Worm (Caenorhabditis elegans) whole organism, L2 larva: ENCODE measurements around the gene sma-4.

Experiments used
- C34F6.9 ChIP-seq: fragments of 150-350 bp; optimal IDR thresholded peaks from 2 replicates; lab custom pipeline; 2014; ENCODE audit warnings: missing biosample characterization, missing genetic modification characterization
- egl-27 ChIP-seq: sonication (generic microtip); optimal IDR thresholded peaks from 3 replicates; lab custom pipeline; 2017; ENCODE audit warnings: missing biosample characterization, missing genetic modification reagents, missing genetic modification characterization
- lin-13 ChIP-seq: fragments of 150-350 bp; optimal IDR thresholded peaks from 2 replicates; lab custom pipeline; 2014; ENCODE audit warnings: missing biosample characterization, missing genetic modification reagents, missing genetic modification characterization
- lin-39 ChIP-seq: fragments of 150-350 bp; optimal IDR thresholded peaks from 2 replicates; lab custom pipeline; 2014; ENCODE audit warnings: missing biosample characterization, missing genetic modification reagents, missing genetic modification characterization
- lsy-2 ChIP-seq, 2 experiments: fragments of 150-350 bp in 1 of 2; sonication (generic microtip) in 1 of 2; optimal IDR thresholded peaks; 2 replicates each; lab custom pipeline; 2014 to 2017; ENCODE audit warnings: missing biosample characterization in 2 of 2, missing genetic modification characterization in 2 of 2
- nhr-12 ChIP-seq: fragments of 150-350 bp; optimal IDR thresholded peaks from 2 replicates; lab custom pipeline; 2014; ENCODE audit warnings: missing biosample characterization, missing genetic modification characterization
- nhr-237 ChIP-seq: fragments of 150-350 bp; optimal IDR thresholded peaks from 2 replicates; lab custom pipeline; 2014; ENCODE audit warnings: missing biosample characterization, missing genetic modification characterization
- nhr-25 ChIP-seq: fragments of 150-350 bp; sonication (generic microtip); optimal IDR thresholded peaks from 3 replicates; lab custom pipeline; 2014; ENCODE audit warnings: missing biosample characterization, missing genetic modification characterization
- nhr-77 ChIP-seq: fragments of 150-350 bp; optimal IDR thresholded peaks from 2 replicates; lab custom pipeline; 2014; ENCODE audit warnings: missing biosample characterization, missing genetic modification characterization
- snpc-4 ChIP-seq: fragments of 150-350 bp; optimal IDR thresholded peaks from 2 replicates; lab custom pipeline; 2014; ENCODE audit warnings: missing biosample characterization, missing genetic modification characterization
- unc-39 ChIP-seq: fragments of 150-350 bp; optimal IDR thresholded peaks from 2 replicates; lab custom pipeline; 2014; ENCODE audit warnings: missing biosample characterization, missing genetic modification characterization
- unc-62 ChIP-seq: fragments of 150-350 bp; optimal IDR thresholded peaks from 2 replicates; lab custom pipeline; 2014; ENCODE audit warnings: missing biosample characterization, missing genetic modification reagents, missing genetic modification characterization

- TF ChIP-seq lin-13 (GFP tag; lab: Kevin White, UChicago) (no peak), nhr-12 (no peak), lin-39 (tag; lab: Kevin White, UChicago) (no peak), unc-39 (tag; lab: Kevin White, UChicago) (no peak), unc-62 (GFP tag; lab: Kevin White, UChicago) (no peak), egl-27 (tag; lab: Kevin White, UChicago) (no peak), nhr-25 (tag; lab: Kevin White, UChicago) (no peak), lsy-2 (tag; optimal IDR thresholded peaks at IDR 0.05; lab: Kevin White, UChicago) (no peak), nhr-77 (no peak), nhr-237 (no peak), snpc-4 (tag; lab: Kevin White, UChicago) (no peak), C34F6.9 (no peak)
Observed at ce11 chrIII:5815932-5816331, at the start of gene sma-4.
